Worm (Caenorhabditis elegans): Measurements from ENCODE around the gene srh-283.

srh-283 gene

ce11 chrV:17802519-17802918 is 37.4 kb downstream of the srh-283 start, which contains the start of the genes Y94A7B.11 and srh-292:
Gene Y94A7B.11 (minus strand): TSS chrV:17802619.
Gene srh-292 (plus strand): TSS chrV:17802769.
- TF ChIP-seq unc-62 (GFP tag; optimal IDR thresholded peaks at IDR 0.05) (no peak), mml-1 (tag; optimal IDR thresholded peaks at IDR 0.05) (no peak), lin-15B (tag; optimal IDR thresholded peaks at IDR 0.05) (no peak), sea-2 (GFP tag; optimal IDR thresholded peaks at IDR 0.05) (no peak), hmg-11 (tag; optimal IDR thresholded peaks at IDR 0.05) (no peak), nhr-28 (tag; optimal IDR thresholded peaks at IDR 0.05) (no peak), eor-1 (tag; optimal IDR thresholded peaks at IDR 0.05) (no peak)

DNA sequence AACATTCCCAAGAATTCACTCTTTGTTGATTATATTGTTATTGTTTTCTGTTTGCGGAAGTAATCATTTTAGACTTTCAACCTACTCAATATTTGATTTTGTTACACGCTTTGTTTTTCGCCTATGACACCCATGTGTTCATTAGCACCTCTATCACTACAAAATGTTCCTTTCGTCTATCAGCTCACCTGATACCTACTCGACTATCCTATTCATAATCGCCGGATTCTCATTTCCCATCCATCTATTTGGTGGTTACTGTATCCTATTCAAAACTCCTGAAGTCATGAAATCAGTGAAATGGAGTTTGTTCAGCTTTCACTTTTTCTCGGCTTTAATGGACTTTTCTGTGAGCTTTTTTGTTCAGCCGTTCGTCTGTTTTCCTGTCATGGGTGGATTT is 40.2 kb downstream of the srh-283 start, which contains the start of gene srh-291:
TSS of gene srh-291 (plus strand) at position 301 of the 400 bp plus-strand sequence.
- TF ChIP-seq lin-15B (tag; optimal IDR thresholded peaks at IDR 0.05): no peak
- TF ChIP-seq nhr-237 (tag; optimal IDR thresholded peaks at IDR 0.05): no peak
- no peak for TF ChIP-seq ZK546.5 (tag; optimal IDR thresholded peaks at IDR 0.05)
- TF ChIP-seq elt-2 (tag; optimal IDR thresholded peaks at IDR 0.05): no peak
- no peak for TF ChIP-seq fos-1 (tag; optimal IDR thresholded peaks at IDR 0.05)
- no peak for TF ChIP-seq aly-2 (tag; optimal IDR thresholded peaks at IDR 0.05)
- no peak for TF ChIP-seq fkh-10 (GFP tag; optimal IDR thresholded peaks at IDR 0.05)
- no peak for TF ChIP-seq ztf-11 (tag; optimal IDR thresholded peaks at IDR 0.05)
- no peak for TF ChIP-seq nhr-77 (tag; optimal IDR thresholded peaks at IDR 0.05)
- no peak for TF ChIP-seq skn-1 (tag; optimal IDR thresholded peaks at IDR 0.05)
- no peak for TF ChIP-seq jun-1 (tag; optimal IDR thresholded peaks at IDR 0.05)
- TF ChIP-seq lin-39 (tag; optimal IDR thresholded peaks at IDR 0.05): no peak
- TF ChIP-seq ceh-16 (tag; optimal IDR thresholded peaks at IDR 0.05): no peak
- no peak for TF ChIP-seq ceh-9 (tag; optimal IDR thresholded peaks at IDR 0.05)

DNA sequence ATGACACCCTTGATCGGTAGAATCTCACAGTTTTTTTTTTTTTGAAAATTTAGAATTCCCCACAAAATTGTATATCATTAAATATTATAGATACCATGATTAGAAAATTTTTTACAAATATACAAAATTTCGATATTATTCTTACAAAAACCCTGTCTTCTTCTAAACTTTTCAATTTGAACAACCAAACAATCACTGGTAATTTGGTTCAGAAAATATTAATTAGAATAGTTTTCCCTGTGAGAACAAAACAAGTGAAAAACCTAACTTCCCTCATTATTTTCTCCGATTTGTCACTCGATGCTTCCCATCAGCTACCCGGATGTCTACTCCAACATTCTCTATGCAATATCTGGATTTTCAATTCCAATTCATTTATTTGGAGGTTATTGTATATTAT is 44.9 kb downstream of the srh-283 start, which contains the start of gene srh-296:
TSS of gene srh-296 (plus strand) at position 301 of the 400 bp plus-strand sequence.
- no peak for TF ChIP-seq lin-15B (tag; optimal IDR thresholded peaks at IDR 0.05)
- TF ChIP-seq nhr-12 (tag; optimal IDR thresholded peaks at IDR 0.05): no peak
- no peak for TF ChIP-seq elt-2 (tag; optimal IDR thresholded peaks at IDR 0.05)
- TF ChIP-seq tbx-2 (tag; optimal IDR thresholded peaks at IDR 0.05): no peak
- TF ChIP-seq nhr-76 (tag; optimal IDR thresholded peaks at IDR 0.05): no peak
- no peak for TF ChIP-seq eor-1 (tag; optimal IDR thresholded peaks at IDR 0.05)
- TF ChIP-seq nhr-23 (tag; optimal IDR thresholded peaks at IDR 0.05): no peak

DNA sequence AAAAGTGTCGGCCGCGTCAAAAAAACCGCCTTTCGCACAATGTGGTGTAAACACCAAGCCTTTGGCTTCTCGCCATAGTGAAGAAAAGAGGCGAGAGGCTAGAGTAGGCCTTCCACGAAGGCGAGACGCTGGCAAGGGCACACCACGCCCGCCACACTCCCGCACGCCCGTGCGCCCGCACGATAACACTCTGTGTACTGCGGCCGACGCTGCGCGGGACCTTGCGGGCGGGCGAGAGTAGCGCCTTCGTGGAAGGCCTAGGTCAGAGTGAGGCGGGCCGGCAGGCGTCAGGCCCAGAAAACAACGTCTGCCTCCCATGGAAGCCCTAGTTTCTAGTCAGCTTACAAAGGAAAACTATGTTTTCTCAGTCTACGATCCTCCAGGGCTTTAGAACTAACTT is 47.0 kb downstream of the srh-283 start:
- TF ChIP-seq nhr-76 (tag; optimal IDR thresholded peaks at IDR 0.05): no peak
- TF ChIP-seq pha-4 (tag; optimal IDR thresholded peaks at IDR 0.05): no peak
- no peak for TF ChIP-seq fkh-2 (tag; optimal IDR thresholded peaks at IDR 0.05)
- no peak for TF ChIP-seq lin-39 (tag; optimal IDR thresholded peaks at IDR 0.05)
- TF ChIP-seq nhr-11 (tag; optimal IDR thresholded peaks at IDR 0.05): no peak
- no peak for TF ChIP-seq ZK546.5 (tag; optimal IDR thresholded peaks at IDR 0.05)
- TF ChIP-seq fkh-10 (GFP tag; optimal IDR thresholded peaks at IDR 0.05): no peak
- no peak for TF ChIP-seq ceh-82 (tag; optimal IDR thresholded peaks at IDR 0.05)
- no peak for TF ChIP-seq nhr-25 (tag; optimal IDR thresholded peaks at IDR 0.05)
- TF ChIP-seq nhr-12 (tag; optimal IDR thresholded peaks at IDR 0.05): no peak
- TF ChIP-seq sea-2 (GFP tag; optimal IDR thresholded peaks at IDR 0.05): no peak
- no peak for TF ChIP-seq daf-12 (tag; optimal IDR thresholded peaks at IDR 0.05)
- no peak for TF ChIP-seq eor-1 (tag; optimal IDR thresholded peaks at IDR 0.05)
- TF ChIP-seq jun-1 (tag; optimal IDR thresholded peaks at IDR 0.05): no peak
- TF ChIP-seq ama-1 (optimal IDR thresholded peaks at IDR 0.05): no peak
- TF ChIP-seq elt-3 (tag; optimal IDR thresholded peaks at IDR 0.05): no peak
- no peak for TF ChIP-seq mml-1 (tag; optimal IDR thresholded peaks at IDR 0.05)
- no peak for TF ChIP-seq ceh-16 (tag; optimal IDR thresholded peaks at IDR 0.05)
- no peak for TF ChIP-seq skn-1 (tag; optimal IDR thresholded peaks at IDR 0.05)
- TF ChIP-seq mdl-1 (tag; optimal IDR thresholded peaks at IDR 0.05): no peak

All from whole organism, L3 larva.